Fruit fly (Drosophila melanogaster): ENCODE data around the gene CG14115.

Gene CG14115

DNA sequence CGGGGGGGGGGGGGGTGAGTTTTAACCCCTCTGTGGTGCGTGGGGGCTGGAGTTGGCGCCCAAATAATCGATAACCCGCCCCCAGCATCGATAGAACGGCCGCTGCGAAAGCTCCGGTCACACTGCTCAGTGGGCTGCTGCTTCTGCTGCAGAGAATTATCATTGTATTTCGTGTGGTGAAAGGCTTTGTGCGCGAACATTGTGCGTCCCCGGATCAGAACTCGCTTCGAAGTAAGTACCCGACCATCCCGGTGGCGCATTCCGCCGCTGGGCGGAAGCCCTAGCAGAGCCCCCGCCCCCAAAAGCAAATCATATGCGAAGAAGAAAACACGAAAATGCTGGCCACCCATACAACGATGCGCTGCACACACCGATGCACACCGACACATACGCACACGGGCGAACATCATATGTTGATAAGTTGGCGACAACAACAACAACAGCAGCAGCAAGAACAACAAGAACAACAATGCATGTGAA is 16.8 kb downstream of the CG14115 start, which contains the start of gene Syx13 (continued):
- no peak for TF ChIP-seq CG7271 (tag; optimal IDR thresholded peaks at IDR 0.05)
- no peak for TF ChIP-seq CG30431 (GFP tag; optimal IDR thresholded peaks at IDR 0.05)
- TF ChIP-seq CG16813 (GFP tag; IDR thresholded peaks at IDR 0.05; ENCODE audit: partially characterized antibody), result peak; percentile 72
- no peak for TF ChIP-seq Side (GFP tag; optimal IDR thresholded peaks at IDR 0.05)
- TF ChIP-seq CG10979 (tag; optimal IDR thresholded peaks at IDR 0.05), result peak; percentile 11
- no peak for TF ChIP-seq Xbp1 (GFP tag; optimal IDR thresholded peaks at IDR 0.05)
- 0 out of 2 replicates have a peak, but pooled peaks have one; percentile 14 for TF ChIP-seq rib (GFP tag; IDR thresholded peaks at IDR 0.05)
- peak; percentile 99 for TF ChIP-seq CG4360 (GFP tag; IDR thresholded peaks at IDR 0.05)
- peak; percentile 64 for TF ChIP-seq vnd (GFP tag; IDR thresholded peaks at IDR 0.05; ENCODE audit: partially characterized antibody)
- TF ChIP-seq CG14050 (GFP tag; IDR thresholded peaks at IDR 0.05), result no peak
- TF ChIP-seq stc (GFP tag; IDR thresholded peaks at IDR 0.05), result no peak
- no peak for TF ChIP-seq CG3995 (GFP tag; optimal IDR thresholded peaks at IDR 0.05)
- no peak for TF ChIP-seq CG4404 (GFP tag; IDR thresholded peaks at IDR 0.05)
- peak; percentile 70 for TF ChIP-seq Fer1 (GFP tag; optimal IDR thresholded peaks at IDR 0.05)
- no peak for TF ChIP-seq CG11247 (GFP tag; IDR thresholded peaks at IDR 0.05)
- TF ChIP-seq wdn (GFP tag; IDR thresholded peaks at IDR 0.05), result no peak
- no peak for TF ChIP-seq pita (GFP tag; optimal IDR thresholded peaks at IDR 0.05)
- no peak for TF ChIP-seq CG9817 (tag; optimal IDR thresholded peaks at IDR 0.05)
- peak; percentile 72 for TF ChIP-seq tna (GFP tag; IDR thresholded peaks at IDR 0.05; ENCODE audit: partially characterized antibody)
- TF ChIP-seq crol (GFP tag; IDR thresholded peaks at IDR 0.05), result peak; percentile 92
- no peak for TF ChIP-seq CG1647 (GFP tag; optimal IDR thresholded peaks at IDR 0.05)
- TF ChIP-seq Mrtf (GFP tag; IDR thresholded peaks at IDR 0.05), result no peak
- TF ChIP-seq CG4854 (GFP tag; optimal IDR thresholded peaks at IDR 0.05), result no peak
- TF ChIP-seq MESR4 (GFP tag; optimal IDR thresholded peaks at IDR 0.05), result peak; percentile 92
- TF ChIP-seq CG8359 (GFP tag; optimal IDR thresholded peaks at IDR 0.05; ENCODE audit: borderline replicate concordance), result no peak
- TF ChIP-seq ara (GFP tag; IDR thresholded peaks at IDR 0.05), result no peak
- no peak for TF ChIP-seq CG14965 (GFP tag; optimal IDR thresholded peaks at IDR 0.05; ENCODE audit: borderline replicate concordance)
- peak; percentile 57 for TF ChIP-seq Deaf1 (tag; optimal IDR thresholded peaks at IDR 0.05)
- TF ChIP-seq CG15073 (GFP tag; optimal IDR thresholded peaks at IDR 0.05), result no peak
- TF ChIP-seq BEAF-32 (GFP tag; optimal IDR thresholded peaks at IDR 0.05), result peak; percentile 84
- TF ChIP-seq HLH54F (GFP tag; optimal IDR thresholded peaks at IDR 0.05), result no peak
- TF ChIP-seq sna (GFP tag; IDR thresholded peaks at IDR 0.05; ENCODE audit: partially characterized antibody), result peak; percentile 78
- no peak for TF ChIP-seq CG11504 (tag; optimal IDR thresholded peaks at IDR 0.05)
- TF ChIP-seq ewg (GFP tag; optimal IDR thresholded peaks at IDR 0.05), result peak; percentile 12
- no peak for TF ChIP-seq CG12942 (GFP tag; optimal IDR thresholded peaks at IDR 0.05)
- TF ChIP-seq grau (tag; optimal IDR thresholded peaks at IDR 0.05), result peak; percentile 29
- no peak for TF ChIP-seq CG16863 (GFP tag; optimal IDR thresholded peaks at IDR 0.05)
- peak; percentile 61 for TF ChIP-seq Sry-δ (GFP tag; optimal IDR thresholded peaks at IDR 0.05)
- peak; percentile 1 for TF ChIP-seq PHDP (tag; optimal IDR thresholded peaks at IDR 0.05)
- no peak for TF ChIP-seq tx (GFP tag; optimal IDR thresholded peaks at IDR 0.05)
- TF ChIP-seq kay (GFP tag; optimal IDR thresholded peaks at IDR 0.05), result peak; percentile 57
- TF ChIP-seq lmd (GFP tag; IDR thresholded peaks at IDR 0.05), result no peak
- peak; percentile 41 for TF ChIP-seq Jarid2 (GFP tag; optimal IDR thresholded peaks at IDR 0.05)
- peak; percentile 59 for TF ChIP-seq Nf-YC (tag; optimal IDR thresholded peaks at IDR 0.05)
- no peak for TF ChIP-seq Abd-B (GFP tag; optimal IDR thresholded peaks at IDR 0.05)
- TF ChIP-seq CG10366 (GFP tag; IDR thresholded peaks at IDR 0.05), result no peak
- TF ChIP-seq CG13424 (tag; optimal IDR thresholded peaks at IDR 0.05), result no peak
- no peak for TF ChIP-seq ATbp (GFP tag; optimal IDR thresholded peaks at IDR 0.05)
- TF ChIP-seq pnt (GFP tag; optimal IDR thresholded peaks at IDR 0.05), result no peak
- no peak for TF ChIP-seq esg (GFP tag; conservative IDR thresholded peaks at IDR 0.05)
- TF ChIP-seq da (GFP tag; optimal IDR thresholded peaks at IDR 0.05), result no peak
